Worm (Caenorhabditis elegans) whole organism, midembryonic: ENCODE results near the gene zipt-15.
"Not testable (repeated sequence)": the region's sequence is repeated elsewhere in the genome, so short reads cannot be mapped to it uniquely, and the experiment has no call there.

Experiments
- T22C8.4 ChIP-seq: fragments of 200-800 bp; sonication (Bioruptor generic); IDR thresholded peaks from 2 replicates; pipeline ENCODE4 v1.3.6; 2022; ENCODE audit warnings: missing genetic modification characterization, missing compliant biosample characterization
- cog-1 ChIP-seq: sonication (generic microtip); optimal IDR thresholded peaks from 2 replicates; lab custom pipeline; 2016; ENCODE audit warnings: missing genetic modification characterization, missing compliant biosample characterization
- flt-1 ChIP-seq: fragments of 200-800 bp; sonication (Bioruptor generic); IDR thresholded peaks from 2 replicates; pipeline ENCODE4 v1.3.6; 2022; ENCODE audit warnings: missing genetic modification characterization, missing compliant biosample characterization
- klf-2 ChIP-seq: fragments of 200-800 bp; sonication (Bioruptor generic); conservative IDR thresholded peaks from 2 replicates; pipeline ENCODE4 v1.3.6; 2022; ENCODE audit warnings: missing genetic modification reagents, missing genetic modification characterization, missing compliant biosample characterization
- med-1 ChIP-seq: sonication (generic microtip); optimal IDR thresholded peaks from 2 replicates; lab custom pipeline; 2017; ENCODE audit warnings: missing genetic modification characterization, mild to moderate bottlenecking, missing compliant biosample characterization, antibody characterized with exemption, missing genetic modification reagents; ENCODE audit not compliant: insufficient read depth
- ref-1 ChIP-seq: fragments of 200-800 bp; sonication (Bioruptor generic); conservative IDR thresholded peaks from 2 replicates; pipeline ENCODE4 v1.3.6; 2022; ENCODE audit warnings: missing genetic modification reagents, missing genetic modification characterization, missing compliant biosample characterization
- tab-1 ChIP-seq: fragments of 200-800 bp; sonication (Bioruptor generic); IDR thresholded peaks from 2 replicates; pipeline ENCODE4 v1.3.6; 2022; ENCODE audit warnings: missing genetic modification characterization, missing compliant biosample characterization
- ztf-23 ChIP-seq: fragments of 200-800 bp; sonication (Bioruptor generic); IDR thresholded peaks from 2 replicates; pipeline ENCODE4 v1.3.6; 2022; ENCODE audit warnings: missing genetic modification reagents, missing genetic modification characterization, missing compliant biosample characterization
- ztf-29 ChIP-seq: fragments of 200-800 bp; sonication (Bioruptor generic); IDR thresholded peaks from 2 replicates; pipeline ENCODE4 v1.3.6; 2022; ENCODE audit warnings: missing genetic modification reagents, missing genetic modification characterization, missing compliant biosample characterization

The zipt-15 gene

DNA sequence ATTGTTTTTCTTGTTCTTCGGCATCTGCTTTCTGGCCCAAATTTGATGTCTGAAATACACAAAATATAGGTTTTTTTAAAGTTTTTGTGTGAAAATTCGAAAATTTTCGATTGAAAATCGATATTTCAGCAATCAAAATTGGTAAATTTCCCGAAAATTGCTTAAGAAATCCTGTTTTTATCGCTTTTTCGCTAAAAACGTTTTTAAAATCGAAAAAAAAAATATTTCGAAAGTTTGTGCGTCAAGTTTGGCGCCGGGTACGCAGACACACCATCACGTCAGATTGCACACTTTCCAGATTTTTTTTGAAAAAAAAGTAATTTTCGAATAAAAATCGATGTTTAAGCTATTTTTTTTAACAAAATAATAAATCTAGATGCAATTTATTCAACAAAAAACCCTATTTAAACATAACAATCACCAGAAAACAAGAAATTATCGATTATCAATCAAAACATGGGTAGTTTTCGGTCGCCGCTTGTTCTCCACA is 29.3 kb downstream of the zipt-15 start, which contains the start of gene skr-18:
TSS of gene skr-18 (minus strand) at position 51 of the 490 bp plus-strand sequence.
- TF ChIP-seq klf-2 (GFP tag; lab: Robert Waterston, UW) (no peak), tab-1 (no peak)

DNA sequence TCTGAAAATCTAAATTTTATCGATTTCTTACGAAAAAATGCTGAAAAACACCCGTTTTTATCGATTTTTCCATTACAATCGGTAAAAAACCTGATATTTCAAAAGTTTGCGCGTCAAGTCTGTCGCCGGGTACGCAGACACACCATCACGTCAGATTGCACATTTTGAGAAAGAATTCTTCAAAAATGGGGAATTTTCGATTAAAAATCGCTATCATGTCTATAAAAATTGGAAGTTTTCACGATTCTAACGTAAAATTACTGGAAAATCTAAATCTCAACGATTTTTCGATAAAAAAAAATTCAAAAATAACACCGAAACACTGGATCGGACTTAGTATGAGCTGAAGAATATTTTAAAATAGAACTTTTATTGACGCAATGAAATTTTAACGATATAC is 30.5 kb downstream of the zipt-15 start, which contains the start of gene F56B3.4:
TSS of gene F56B3.4 (minus strand) at position 1 of the 400 bp plus-strand sequence.
- TF ChIP-seq flt-1 (GFP tag; lab: Robert Waterston, UW) = no peak
- no peak for TF ChIP-seq ztf-29 (GFP tag; lab: Robert Waterston, UW)

DNA sequence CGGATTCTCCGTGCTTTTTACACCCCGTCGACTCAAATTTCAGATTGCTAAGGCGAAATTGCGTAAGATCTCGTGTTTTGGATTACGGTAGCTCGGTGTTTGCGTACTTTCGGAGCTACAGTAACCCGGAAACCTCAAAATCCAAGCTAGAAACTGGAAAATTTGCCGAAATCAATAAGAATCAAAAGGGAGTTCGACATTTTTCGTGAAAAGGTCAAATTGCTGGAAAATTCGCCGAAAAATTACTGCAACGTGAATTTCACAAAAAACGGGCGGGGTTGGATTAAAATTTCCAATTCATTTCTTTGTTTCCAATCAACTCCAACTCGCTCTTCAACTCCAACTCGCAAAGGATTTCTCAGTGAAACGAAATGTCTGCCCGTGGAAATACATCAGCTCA is 37.0 kb downstream of the zipt-15 start, which contains the start of gene F56B3.6:
TSS of gene F56B3.6 (plus strand) at position 301 of the 400 bp plus-strand sequence.
- TF ChIP-seq T22C8.4 (no peak), ref-1 (GFP tag; lab: Robert Waterston, UW) (no peak), ztf-29 (GFP tag; lab: Robert Waterston, UW) (no peak), ztf-23 (no peak), cog-1 (tag; lab: Kevin White, UChicago) (no peak), klf-2 (GFP tag; lab: Robert Waterston, UW) (no peak), med-1 (GFP tag; lab: Kevin White, UChicago) (no peak), tab-1 (no peak), flt-1 (GFP tag; lab: Robert Waterston, UW) (no peak)

DNA sequence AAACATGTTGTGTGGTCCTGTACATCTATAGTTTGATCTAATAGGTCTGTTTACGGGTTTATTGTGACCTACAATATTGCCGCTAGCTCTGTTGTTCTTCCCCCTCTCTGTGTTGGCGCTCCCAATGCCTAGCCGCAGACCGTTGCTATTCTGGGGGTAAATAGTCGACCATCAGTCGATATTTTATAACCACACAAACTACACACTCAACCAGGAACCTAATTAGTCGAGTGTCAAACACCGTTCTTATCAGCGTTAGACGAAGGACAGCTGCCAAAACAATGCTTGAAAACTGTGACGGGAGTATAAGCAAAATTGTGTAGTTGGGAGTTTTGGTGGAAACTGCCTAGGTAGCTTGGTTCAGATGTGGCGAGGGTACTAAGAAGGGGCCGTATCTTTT is 42.4 kb downstream of the zipt-15 start:
- no peak for TF ChIP-seq tab-1
- no peak for TF ChIP-seq ref-1 (GFP tag; lab: Robert Waterston, UW)
- TF ChIP-seq ztf-29 (GFP tag; lab: Robert Waterston, UW) = no peak
- no peak for TF ChIP-seq flt-1 (GFP tag; lab: Robert Waterston, UW)

DNA sequence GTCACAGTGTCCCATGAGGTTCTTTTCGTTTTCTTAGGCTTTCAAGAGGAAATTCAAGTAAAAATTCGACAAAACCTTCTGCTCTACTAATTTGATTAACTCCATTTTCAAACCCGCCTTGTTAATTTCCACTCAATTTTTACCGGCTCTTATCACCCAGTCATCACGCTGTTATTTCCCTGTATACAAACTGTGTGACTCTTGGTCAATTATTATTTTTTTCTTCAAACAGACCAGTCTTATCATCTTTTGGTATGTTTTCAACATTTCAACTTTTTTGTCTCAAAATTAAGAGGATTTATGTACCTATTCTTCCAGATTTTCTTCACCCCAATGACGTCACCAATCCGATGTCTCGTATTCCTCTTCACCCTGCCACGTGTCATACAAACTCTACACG is 46.3 kb downstream of the zipt-15 start, which contains the start of gene ugt-52:
TSS of gene ugt-52 (plus strand) at position 301 of the 400 bp plus-strand sequence.
- TF ChIP-seq ref-1 (GFP tag; lab: Robert Waterston, UW) = no peak
- TF ChIP-seq tab-1 = no peak
- TF ChIP-seq ztf-23 = no peak
- TF ChIP-seq med-1 (GFP tag; lab: Kevin White, UChicago) = no peak
- TF ChIP-seq ztf-29 (GFP tag; lab: Robert Waterston, UW) = no peak

DNA sequence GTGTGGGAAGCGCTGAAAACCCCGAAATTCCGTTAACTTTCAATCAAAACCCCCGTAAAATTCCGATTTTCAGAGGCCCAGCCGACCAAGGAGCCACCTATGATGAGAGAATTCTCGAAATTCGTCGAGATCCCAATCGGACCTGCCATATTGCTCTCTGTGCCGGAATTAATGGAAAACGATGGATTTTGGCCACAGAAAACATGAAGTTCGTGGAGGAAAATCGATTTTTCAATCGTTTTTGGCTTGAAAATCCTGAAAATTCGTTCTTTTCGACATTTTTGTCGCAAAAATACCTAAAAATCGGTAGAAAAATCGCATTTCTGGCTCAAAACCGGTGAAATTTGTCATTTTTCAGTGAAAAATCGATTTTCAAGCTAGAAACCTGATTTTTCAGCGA is 51.2 kb downstream of the zipt-15 start:
- TF ChIP-seq med-1 (GFP tag; lab: Kevin White, UChicago) = no peak
- TF ChIP-seq ztf-23 = no peak
- TF ChIP-seq T22C8.4 = no peak
- TF ChIP-seq tab-1 = no peak
- TF ChIP-seq flt-1 (GFP tag; lab: Robert Waterston, UW) = no peak
- TF ChIP-seq ref-1 (GFP tag; lab: Robert Waterston, UW) = no peak
- TF ChIP-seq ztf-29 (GFP tag; lab: Robert Waterston, UW) = no peak
- TF ChIP-seq klf-2 (GFP tag; lab: Robert Waterston, UW) = no peak
- no peak for TF ChIP-seq cog-1 (tag; lab: Kevin White, UChicago)

DNA sequence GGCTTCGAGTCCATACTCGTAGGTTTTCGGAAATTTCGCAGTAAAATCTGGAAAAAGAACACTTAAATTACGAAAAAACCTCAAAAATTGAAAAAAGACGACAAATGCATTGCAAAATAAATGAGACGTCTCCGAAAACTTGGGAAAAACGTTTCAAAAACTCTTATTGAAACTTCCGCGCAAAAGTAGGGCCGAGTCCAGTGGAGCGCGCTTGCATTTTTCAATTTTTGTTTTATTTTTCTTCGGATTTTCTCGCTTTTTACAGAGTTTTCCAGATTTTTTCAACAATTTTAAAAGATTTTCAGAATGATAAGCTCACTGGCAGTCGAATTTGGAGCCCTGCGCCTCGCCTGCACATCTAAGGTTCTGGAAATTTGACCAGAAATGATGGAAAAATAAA is 51.8 kb downstream of the zipt-15 start, which contains the start of gene mrpl-2:
TSS of gene mrpl-2 (plus strand) at position 307 of the 400 bp plus-strand sequence.
- TF ChIP-seq flt-1 (GFP tag; lab: Robert Waterston, UW) = no peak
- no peak for TF ChIP-seq tab-1
- TF ChIP-seq cog-1 (tag; lab: Kevin White, UChicago) = no peak
- TF ChIP-seq ztf-29 (GFP tag; lab: Robert Waterston, UW) = no peak
- TF ChIP-seq med-1 (GFP tag; lab: Kevin White, UChicago) = no peak
- no peak for TF ChIP-seq ref-1 (GFP tag; lab: Robert Waterston, UW)
- no peak for TF ChIP-seq T22C8.4
- TF ChIP-seq klf-2 (GFP tag; lab: Robert Waterston, UW) = no peak
- no peak for TF ChIP-seq ztf-23

DNA sequence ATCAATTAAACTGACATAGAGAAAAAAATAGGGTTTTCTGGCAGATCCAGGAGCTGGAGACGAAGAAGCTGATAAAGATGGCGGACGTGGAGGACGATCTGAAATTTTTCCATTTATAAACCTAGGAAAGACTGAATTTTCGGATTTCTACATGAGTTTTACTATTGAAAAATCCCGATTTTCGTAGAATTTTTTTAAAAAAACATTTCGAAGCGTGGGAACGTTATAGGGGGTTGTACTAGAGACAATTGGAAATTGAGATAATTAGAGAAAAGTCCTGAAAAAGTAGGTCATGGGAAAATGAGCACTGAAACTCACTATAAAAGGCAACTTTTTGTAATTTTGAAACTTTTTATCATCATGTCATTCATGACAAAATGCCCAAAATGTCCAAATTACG is 53.7 kb downstream of the zipt-15 start, which contains the start of gene F56B3.9:
TSS of gene F56B3.9 (plus strand) at position 301 of the 400 bp plus-strand sequence.
- not testable (repeated sequence) for TF ChIP-seq ztf-23; ztf-29 (GFP tag; lab: Robert Waterston, UW); cog-1 (tag; lab: Kevin White, UChicago)

DNA sequence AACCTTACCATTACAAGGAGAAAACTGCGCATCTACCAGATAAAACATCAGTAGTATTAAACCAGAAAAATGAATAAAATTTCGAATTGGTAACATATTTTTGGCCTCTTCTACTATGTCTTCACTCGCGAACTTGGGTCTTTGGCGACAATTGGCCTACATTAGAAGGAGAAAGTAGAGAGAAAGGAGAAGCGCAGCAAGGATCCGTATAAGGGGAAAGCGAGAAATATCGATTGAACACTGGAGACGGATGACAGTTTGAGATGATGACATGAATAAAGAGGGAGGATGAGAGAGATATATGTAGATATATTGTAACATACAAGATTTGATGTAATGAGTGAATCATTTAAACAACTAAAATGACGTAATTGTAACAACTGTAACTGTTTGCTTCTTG is 56.4 kb downstream of the zipt-15 start, which contains the start of gene F56B3.2:
TSS of gene F56B3.2 (minus strand) at position 273 of the 400 bp plus-strand sequence.
- TF ChIP-seq flt-1 (GFP tag; lab: Robert Waterston, UW) (no peak), klf-2 (GFP tag; lab: Robert Waterston, UW) (no peak), ztf-29 (GFP tag; lab: Robert Waterston, UW) (no peak), med-1 (GFP tag; lab: Kevin White, UChicago) (no peak), T22C8.4 (no peak), ref-1 (GFP tag; lab: Robert Waterston, UW) (no peak), cog-1 (tag; lab: Kevin White, UChicago) (no peak), ztf-23 (no peak), tab-1 (no peak)

DNA sequence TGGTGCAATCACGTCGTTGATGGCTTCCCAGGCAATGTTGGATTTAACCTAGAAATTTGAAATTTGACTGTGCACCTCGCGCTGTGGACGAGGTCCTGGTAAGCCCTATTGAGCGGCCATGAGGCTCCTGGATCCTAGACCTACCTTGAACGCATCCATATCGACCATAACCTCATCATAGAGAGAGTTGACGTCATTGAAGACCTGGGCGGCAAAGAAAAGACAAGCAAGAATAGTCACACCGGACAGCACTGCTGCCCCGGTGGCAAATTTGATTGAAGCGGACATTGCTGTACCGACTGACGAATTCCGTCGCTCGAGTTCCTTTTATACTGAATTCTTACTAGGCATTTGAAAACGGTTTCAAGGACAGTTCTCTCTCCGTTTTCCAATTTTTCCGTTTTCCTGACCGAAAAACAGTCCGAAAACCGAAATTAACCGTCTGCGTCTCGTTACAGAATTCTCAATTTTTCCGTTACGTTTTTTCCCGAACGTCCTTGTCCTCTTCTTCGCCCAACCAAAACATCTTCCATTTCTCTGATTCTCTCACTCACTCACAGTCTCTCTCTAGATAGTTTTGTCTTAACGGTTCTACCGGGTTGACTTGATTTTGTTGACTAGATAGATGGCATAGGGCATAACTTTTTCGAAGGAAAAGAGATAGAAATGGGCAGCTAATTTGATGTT is 61.2 kb downstream of the zipt-15 start, which contains the start of gene col-103:
TSS of gene col-103 (minus strand) at position 302 of the 687 bp plus-strand sequence.
- no peak for TF ChIP-seq flt-1 (GFP tag; lab: Robert Waterston, UW)
- no peak for TF ChIP-seq ref-1 (GFP tag; lab: Robert Waterston, UW)
- TF ChIP-seq tab-1 = no peak
- no peak for TF ChIP-seq klf-2 (GFP tag; lab: Robert Waterston, UW)
- no peak for TF ChIP-seq ztf-23
- no peak for TF ChIP-seq ztf-29 (GFP tag; lab: Robert Waterston, UW)
- no peak for TF ChIP-seq cog-1 (tag; lab: Kevin White, UChicago)
- no peak for TF ChIP-seq T22C8.4
